Worm (Caenorhabditis elegans) whole organism, L1 larva: ENCODE data around the gene F37B12.3.

ENCODE experiments used
- C16A3.4 ChIP-seq: fragments of 150-350 bp; optimal IDR thresholded peaks from 2 replicates; lab custom pipeline; 2014; ENCODE audit warnings: missing biosample characterization, missing genetic modification characterization
- aly-2 ChIP-seq: fragments of 150-350 bp; optimal IDR thresholded peaks from 2 replicates; lab custom pipeline; 2014; ENCODE audit warnings: missing biosample characterization, missing genetic modification characterization
- blmp-1 ChIP-seq: fragments of 150-350 bp; optimal IDR thresholded peaks from 2 replicates; lab custom pipeline; 2014; ENCODE audit warnings: missing biosample characterization, missing genetic modification characterization
- ceh-63 ChIP-seq: fragments of 200-800 bp; sonication (Bioruptor generic); optimal IDR thresholded peaks from 2 replicates; lab custom pipeline; 2018; ENCODE audit warnings: mild to moderate bottlenecking, missing genetic modification characterization, missing compliant biosample characterization
- ceh-82 ChIP-seq, 3 experiments: fragments of 150-350 bp in 1 of 3; sonication (generic microtip) in 2 of 3; optimal IDR thresholded peaks; 2 replicates each; lab custom pipeline; 2014 to 2017; ENCODE audit warnings: missing biosample characterization in 3 of 3, missing genetic modification characterization in 3 of 3
- ceh-90 ChIP-seq: sonication (generic microtip); optimal IDR thresholded peaks from 2 replicates; lab custom pipeline; 2016; ENCODE audit warnings: missing genetic modification characterization, missing compliant biosample characterization
- dpl-1 ChIP-seq, 3 experiments: fragments of 150-350 bp in 2 of 3; sonication (generic microtip) in 1 of 3; optimal IDR thresholded peaks; 2 replicates each; lab custom pipeline; 2014 to 2017; ENCODE audit warnings: missing biosample characterization in 3 of 3, missing genetic modification characterization in 3 of 3, missing genetic modification reagents in 3 of 3
- dsc-1 ChIP-seq: sonication (generic microtip); optimal IDR thresholded peaks from 2 replicates; lab custom pipeline; 2016; ENCODE audit warnings: mild to moderate bottlenecking, missing genetic modification characterization, missing compliant biosample characterization
- efl-1 ChIP-seq, 4 experiments: fragments of 150-350 bp; optimal IDR thresholded peaks in 3 of 4; peaks in 1 of 4; 1 replicate in 1 of 4; 2 replicates in 3 of 4; lab custom pipeline; 2014; ENCODE audit warnings: missing biosample characterization in 2 of 4, missing genetic modification characterization in 2 of 4, missing genetic modification reagents in 2 of 4
- efl-3 ChIP-seq: fragments of 200-800 bp; sonication (Bioruptor generic); optimal IDR thresholded peaks from 2 replicates; lab custom pipeline; 2018; ENCODE audit warnings: mild to moderate bottlenecking, missing genetic modification characterization, missing compliant biosample characterization
- elt-3 ChIP-seq, 6 experiments: fragments of 150-350 bp in 1 of 6; sonication (generic microtip); optimal IDR thresholded peaks; 2 replicates each; lab custom pipeline; 2017 to 2018; ENCODE audit warnings: missing biosample characterization in 6 of 6, missing genetic modification characterization in 6 of 6, inconsistent platforms in 1 of 6
- ets-5 ChIP-seq: fragments of 200-800 bp; sonication (Bioruptor generic); IDR thresholded peaks from 2 replicates; pipeline ENCODE4 v1.3.6; 2022; ENCODE audit warnings: missing genetic modification characterization, missing compliant biosample characterization
- grh-1 ChIP-seq: fragments of 200-800 bp; sonication (Bioruptor generic); IDR thresholded peaks from 2 replicates; pipeline ENCODE4 v1.3.6; 2022; ENCODE audit warnings: missing genetic modification reagents, missing genetic modification characterization, missing compliant biosample characterization
- hpl-2 ChIP-seq: fragments of 150-350 bp; optimal IDR thresholded peaks from 2 replicates; lab custom pipeline; 2014; ENCODE audit warnings: missing biosample characterization, missing genetic modification reagents, missing genetic modification characterization
- irx-1 ChIP-seq: sonication (generic microtip); optimal IDR thresholded peaks from 2 replicates; lab custom pipeline; 2016; ENCODE audit warnings: missing genetic modification characterization, missing compliant biosample characterization
- isw-1 ChIP-seq: fragments of 200-800 bp; sonication (Bioruptor generic); IDR thresholded peaks from 2 replicates; pipeline ENCODE4 v1.3.6; 2022; ENCODE audit warnings: missing genetic modification characterization, missing compliant biosample characterization
- jun-1 ChIP-seq: fragments of 150-350 bp; optimal IDR thresholded peaks from 2 replicates; lab custom pipeline; 2014; ENCODE audit warnings: missing biosample characterization, missing genetic modification reagents, missing genetic modification characterization
- lin-13 ChIP-seq: fragments of 150-350 bp; optimal IDR thresholded peaks from 2 replicates; lab custom pipeline; 2014; ENCODE audit warnings: missing biosample characterization, missing genetic modification reagents, missing genetic modification characterization
- lin-14 ChIP-seq: fragments of 200-800 bp; sonication (Bioruptor generic); optimal IDR thresholded peaks from 2 replicates; lab custom pipeline; 2018; ENCODE audit warnings: mild to moderate bottlenecking, missing genetic modification characterization, moderate library complexity, missing compliant biosample characterization
- lin-15B ChIP-seq: fragments of 150-350 bp; sonication (generic microtip); optimal IDR thresholded peaks from 3 replicates; lab custom pipeline; 2014; ENCODE audit warnings: missing biosample characterization, missing genetic modification characterization
- lin-39 ChIP-seq: fragments of 150-350 bp; optimal IDR thresholded peaks from 2 replicates; lab custom pipeline; 2014; ENCODE audit warnings: missing biosample characterization, missing genetic modification reagents, missing genetic modification characterization
- lir-3 ChIP-seq: sonication (generic microtip); optimal IDR thresholded peaks from 2 replicates; lab custom pipeline; 2016; ENCODE audit warnings: mild to moderate bottlenecking, missing genetic modification characterization, moderate library complexity, missing compliant biosample characterization; ENCODE audit not compliant: poor library complexity
- lsy-2 ChIP-seq, 2 experiments: fragments of 150-350 bp; optimal IDR thresholded peaks; 2 replicates each; lab custom pipeline; 2014; ENCODE audit warnings: missing biosample characterization in 2 of 2, missing genetic modification characterization in 2 of 2
- mdl-1 ChIP-seq, 2 experiments: fragments of 150-350 bp; optimal IDR thresholded peaks; 2 replicates each; lab custom pipeline; 2014 to 2017; ENCODE audit warnings: missing biosample characterization in 2 of 2, missing genetic modification characterization in 2 of 2, inconsistent platforms in 1 of 2
- mep-1 ChIP-seq: fragments of 150-350 bp; optimal IDR thresholded peaks from 2 replicates; lab custom pipeline; 2014; ENCODE audit warnings: missing biosample characterization, missing genetic modification characterization
- nhr-19 ChIP-seq: fragments of 200-800 bp; sonication (Bioruptor generic); conservative IDR thresholded peaks from 2 replicates; pipeline ENCODE4 v1.3.6; 2022; ENCODE audit warnings: missing genetic modification characterization, missing compliant biosample characterization
- nhr-20 ChIP-seq: sonication (generic microtip); optimal IDR thresholded peaks from 2 replicates; lab custom pipeline; 2016; ENCODE audit warnings: mild to moderate bottlenecking, missing genetic modification characterization, missing compliant biosample characterization
- nhr-237 ChIP-seq: fragments of 150-350 bp; optimal IDR thresholded peaks from 2 replicates; lab custom pipeline; 2014; ENCODE audit warnings: missing biosample characterization, missing genetic modification characterization
- nhr-71 ChIP-seq: sonication (generic microtip); optimal IDR thresholded peaks from 2 replicates; lab custom pipeline; 2016; ENCODE audit warnings: mild to moderate bottlenecking, missing genetic modification characterization, moderate library complexity, missing compliant biosample characterization
- nhr-84 ChIP-seq: sonication (generic microtip); optimal IDR thresholded peaks from 2 replicates; lab custom pipeline; 2017; ENCODE audit warnings: missing biosample characterization, missing genetic modification characterization
- nhr-85 ChIP-seq: sonication (generic microtip); peaks from one replicate; lab custom pipeline; 2016; ENCODE audit warnings: missing genetic modification characterization, inconsistent platforms, missing compliant biosample characterization
- nhr-90 ChIP-seq: sonication (generic microtip); optimal IDR thresholded peaks from 2 replicates; lab custom pipeline; 2016; ENCODE audit warnings: mild to moderate bottlenecking, missing genetic modification characterization, missing compliant biosample characterization; ENCODE audit not compliant: poor library complexity
- pax-3 ChIP-seq: fragments of 200-800 bp; sonication (Bioruptor generic); optimal IDR thresholded peaks from 2 replicates; lab custom pipeline; 2018; ENCODE audit warnings: mild to moderate bottlenecking, missing genetic modification characterization, moderate library complexity, missing compliant biosample characterization
- snu-23 ChIP-seq: sonication (generic microtip); optimal IDR thresholded peaks from 2 replicates; lab custom pipeline; 2016; ENCODE audit warnings: missing genetic modification characterization, missing compliant biosample characterization
- sup-37 ChIP-seq: fragments of 200-800 bp; sonication (Bioruptor generic); optimal IDR thresholded peaks from 2 replicates; lab custom pipeline; 2018; ENCODE audit warnings: mild to moderate bottlenecking, missing genetic modification characterization, missing compliant biosample characterization
- unc-130 ChIP-seq: fragments of 150-350 bp; optimal IDR thresholded peaks from 2 replicates; lab custom pipeline; 2017; ENCODE audit warnings: missing biosample characterization, missing genetic modification characterization, inconsistent platforms
- unc-30 ChIP-seq: sonication (generic microtip); optimal IDR thresholded peaks from 2 replicates; lab custom pipeline; 2017; ENCODE audit warnings: missing biosample characterization, missing genetic modification characterization
- unc-62 ChIP-seq: fragments of 150-350 bp; optimal IDR thresholded peaks from 2 replicates; lab custom pipeline; 2014; ENCODE audit warnings: missing biosample characterization, missing genetic modification reagents, missing genetic modification characterization
- unc-86 ChIP-seq: sonication (generic microtip); optimal IDR thresholded peaks from 2 replicates; lab custom pipeline; 2016; ENCODE audit warnings: missing genetic modification characterization, missing compliant biosample characterization
- unc-98 ChIP-seq: fragments of 200-800 bp; sonication (Bioruptor generic); IDR thresholded peaks from 2 replicates; pipeline ENCODE4 v1.3.6; 2022; ENCODE audit warnings: missing genetic modification characterization, missing compliant biosample characterization
- vab-15 ChIP-seq: sonication (generic microtip); optimal IDR thresholded peaks from 2 replicates; lab custom pipeline; 2017; ENCODE audit warnings: missing genotype, mild to moderate bottlenecking, missing genetic modification characterization, missing compliant biosample characterization
- zip-4 ChIP-seq: fragments of 200-800 bp; sonication (Bioruptor generic); optimal IDR thresholded peaks from 2 replicates; lab custom pipeline; 2018; ENCODE audit warnings: mild to moderate bottlenecking, missing genetic modification characterization, moderate library complexity, missing compliant biosample characterization
- ztf-11 ChIP-seq, 2 experiments: sonication (generic microtip); optimal IDR thresholded peaks; 2 replicates each; lab custom pipeline; 2016 to 2017; ENCODE audit warnings: missing genetic modification characterization in 2 of 2, missing biosample characterization in 1 of 2, missing compliant biosample characterization in 1 of 2

Gene F37B12.3

DNA sequence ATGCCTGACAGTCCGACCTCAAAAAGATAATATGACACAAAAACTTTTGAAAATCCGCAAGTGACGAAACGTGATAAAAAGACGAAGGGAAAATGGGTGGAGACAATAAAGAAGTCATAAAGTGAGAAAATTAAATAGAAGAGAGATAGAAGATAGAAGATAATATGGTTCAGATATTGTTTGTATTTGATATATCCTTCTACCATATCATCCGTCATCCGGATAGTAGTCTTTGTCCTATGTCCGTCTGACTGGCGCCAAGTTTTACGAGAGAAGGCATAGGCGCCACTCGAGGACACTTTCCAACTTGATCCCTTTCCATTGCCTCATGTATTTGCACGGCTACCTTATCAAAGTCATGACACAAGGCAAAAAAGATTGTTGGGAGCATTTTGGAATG, 9.3 kb downstream of the F37B12.3 start:
- peak; percentile 61 for TF ChIP-seq nhr-71 (tag; lab: Kevin White, UChicago)
- TF ChIP-seq C16A3.4 = no peak
- no peak for TF ChIP-seq efl-3 (GFP tag; lab: Kevin White, UChicago)
- TF ChIP-seq aly-2 (tag; lab: Kevin White, UChicago) = no peak
- peak in 1 of 2 experiments; percentile 15 for TF ChIP-seq mdl-1 (tag; optimal IDR thresholded peaks at IDR 0.05; lab: Kevin White, UChicago)
- peak in 4 of 6 experiments; percentile 55 to 94 (median 69) for TF ChIP-seq elt-3 (tag; optimal IDR thresholded peaks at IDR 0.05; lab: Kevin White, UChicago)
- TF ChIP-seq nhr-90 (tag; lab: Kevin White, UChicago) = peak; percentile 41
- peak; percentile 63 for TF ChIP-seq nhr-20 (tag; lab: Kevin White, UChicago)
- TF ChIP-seq nhr-84 (tag; lab: Kevin White, UChicago) = no peak
- peak; percentile 91 for TF ChIP-seq nhr-85 (tag; lab: Kevin White, UChicago)
- TF ChIP-seq unc-130 = peak; percentile 18
- no peak for TF ChIP-seq lin-39
- no peak for TF ChIP-seq unc-86
- TF ChIP-seq lin-14 (GFP tag; lab: Kevin White, UChicago) = peak; percentile 65
- TF ChIP-seq lsy-2 (tag; optimal IDR thresholded peaks at IDR 0.05; lab: Kevin White, UChicago) = peak in 1 of 2 experiments; percentile 31
- TF ChIP-seq grh-1 = peak; percentile 45
- TF ChIP-seq snu-23 = peak; percentile 56
- TF ChIP-seq blmp-1 (tag; lab: Kevin White, UChicago) = peak; percentile 93
- TF ChIP-seq, all 84 proteins: peak for 12

- no peak for TF ChIP-seq mep-1
- no peak for TF ChIP-seq unc-30 (tag; lab: Kevin White, UChicago)
- peak in 1 of 6 experiments; percentile 14 for TF ChIP-seq elt-3 (tag; optimal IDR thresholded peaks at IDR 0.05; lab: Kevin White, UChicago)
- TF ChIP-seq blmp-1 (tag; lab: Kevin White, UChicago) = peak; percentile 7
- TF ChIP-seq zip-4 (GFP tag; lab: Kevin White, UChicago) = no peak
- no peak for TF ChIP-seq efl-1 (optimal IDR thresholded peaks at IDR 0.05; lab: Kevin White, UChicago)
- no peak for TF ChIP-seq efl-1 (GFP tag; optimal IDR thresholded peaks at IDR 0.05 in 1 of 2; lab: Kevin White, UChicago)
These were observed 12.0 kb downstream of the F37B12.3 start, which contains the start of gene F37B12.1 for ce11 chrII:9029218-9029672. Gene F37B12.1, minus strand, starts transcription at chrII:9029268.

- TF ChIP-seq snu-23 (peak; percentile 11), dpl-1 (GFP tag; optimal IDR thresholded peaks at IDR 0.05; lab: Kevin White, UChicago) (no peak), jun-1 (tag; lab: Kevin White, UChicago) (no peak), vab-15 (tag; lab: Kevin White, UChicago) (no peak), nhr-237 (no peak), ets-5 (no peak), nhr-19 (GFP tag; lab: Robert Waterston, UW) (0 out of 2 replicates have a peak, but pooled peaks have one; percentile 32), elt-3 (tag; optimal IDR thresholded peaks at IDR 0.05; lab: Kevin White, UChicago) (peak; percentile 22 to 98 (median 56)), ceh-63 (GFP tag; lab: Kevin White, UChicago) (no peak), nhr-20 (tag; lab: Kevin White, UChicago) (peak; percentile 36), hpl-2 (no peak), nhr-71 (tag; lab: Kevin White, UChicago) (peak; percentile 34), ceh-82 (tag; optimal IDR thresholded peaks at IDR 0.05; lab: Kevin White, UChicago) (no peak), grh-1 (no peak), irx-1 (tag; lab: Kevin White, UChicago) (no peak), mep-1 (no peak), efl-3 (GFP tag; lab: Kevin White, UChicago) (no peak), ztf-11 (tag; optimal IDR thresholded peaks at IDR 0.05; lab: Kevin White, UChicago) (no peak), efl-1 (optimal IDR thresholded peaks at IDR 0.05; lab: Kevin White, UChicago) (no peak), efl-1 (GFP tag; optimal IDR thresholded peaks at IDR 0.05 in 1 of 2; lab: Kevin White, UChicago) (no peak), pax-3 (tag; lab: Kevin White, UChicago) (no peak), lin-13 (GFP tag; lab: Kevin White, UChicago) (no peak), unc-98 (GFP tag; lab: Robert Waterston, UW) (no peak), unc-62 (GFP tag; lab: Kevin White, UChicago) (no peak), dsc-1 (no peak), nhr-85 (tag; lab: Kevin White, UChicago) (peak; percentile 85), lir-3 (tag; lab: Kevin White, UChicago) (no peak), ceh-90 (tag; lab: Kevin White, UChicago) (no peak), blmp-1 (tag; lab: Kevin White, UChicago) (peak; percentile 79), lin-14 (GFP tag; lab: Kevin White, UChicago) (peak; percentile 42), lin-15B (tag; lab: Kevin White, UChicago) (no peak), isw-1 (GFP tag; lab: Robert Waterston, UW) (no peak), sup-37 (no peak)
These were observed 13.1 kb downstream of the F37B12.3 start for ce11 chrII:9028096-9028495.
